Worm (Caenorhabditis elegans): ENCODE results near the gene srx-82.

DNA sequence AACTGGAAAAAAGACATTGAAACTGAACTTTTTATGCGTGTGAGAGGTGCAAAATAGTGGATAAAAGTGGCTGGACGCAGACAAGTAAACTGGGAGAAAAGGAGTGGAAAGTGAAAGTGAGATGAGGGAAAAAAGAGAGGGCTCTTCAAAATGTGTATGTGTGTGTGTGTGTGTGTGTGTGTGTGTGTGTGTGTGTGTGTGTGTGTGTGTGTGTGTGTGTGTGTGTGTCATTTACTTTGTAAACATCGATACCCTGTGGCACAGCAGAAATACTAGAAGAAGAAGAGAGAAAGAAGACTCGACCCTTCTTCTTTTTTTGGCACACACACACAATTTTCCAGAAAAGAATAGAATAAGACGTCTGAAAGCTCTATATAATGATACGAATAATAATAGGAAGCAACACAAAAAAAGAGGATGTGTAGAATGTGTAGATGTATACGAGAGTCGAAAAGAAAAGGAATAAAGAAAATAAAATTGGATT, 49.1 kb downstream of the srx-82 start:
- peak; percentile 65 for TF ChIP-seq nhr-11 (tag; optimal IDR thresholded peaks at IDR 0.05)
- TF ChIP-seq D1046.2 (GFP tag; IDR thresholded peaks at IDR 0.05): no peak
- TF ChIP-seq attf-4 (tag; optimal IDR thresholded peaks at IDR 0.05): no peak
- TF ChIP-seq Y5F2A.4 (GFP tag; optimal IDR thresholded peaks at IDR 0.05): no peak
- TF ChIP-seq mep-1 (tag; optimal IDR thresholded peaks at IDR 0.05): peak; percentile 50
- peak; percentile 50 for TF ChIP-seq rbr-2 (tag; optimal IDR thresholded peaks at IDR 0.05)
- no peak for TF ChIP-seq nhr-25 (tag; optimal IDR thresholded peaks at IDR 0.05; ENCODE audit: borderline replicate concordance, insufficient read depth)
- TF ChIP-seq madf-9 (GFP tag; conservative IDR thresholded peaks at IDR 0.05): no peak
- no peak for TF ChIP-seq ama-1 (optimal IDR thresholded peaks at IDR 0.05)
- no peak for TF ChIP-seq php-3 (GFP tag; IDR thresholded peaks at IDR 0.05)
- no peak for TF ChIP-seq ztf-11 (tag; optimal IDR thresholded peaks at IDR 0.05)
- no peak for TF ChIP-seq zfp-2 (tag; optimal IDR thresholded peaks at IDR 0.05)
